Fruit fly (Drosophila melanogaster): ENCODE measurements around the gene Nelf-A.

Nelf-A gene

dm6 chr3R:21218733-21219165 lies 4.8 kb upstream of the Nelf-A start, which contains the start of the genes Smyd5 and Oga (continued):
- TF ChIP-seq Bgb (GFP tag; IDR thresholded peaks at IDR 0.05; ENCODE audit: partially characterized antibody) (peak; percentile 97), Hr78 (GFP tag; optimal IDR thresholded peaks at IDR 0.05) (no peak), dpn (GFP tag; optimal IDR thresholded peaks at IDR 0.05) (peak; percentile 17 to 43), Rfx (GFP tag; IDR thresholded peaks at IDR 0.05) (0 out of 2 replicates have a peak, but pooled peaks have one; percentile 24), Mad (GFP tag; optimal IDR thresholded peaks at IDR 0.05) (peak; percentile 29), CG13296 (GFP tag; optimal IDR thresholded peaks at IDR 0.05) (peak; percentile 10), CG12769 (tag; optimal IDR thresholded peaks at IDR 0.05) (no peak), HmgD (GFP tag; optimal IDR thresholded peaks at IDR 0.05) (peak; percentile 17), CG1024 (GFP tag; IDR thresholded peaks at IDR 0.05) (peak; percentile 4; the same call in 1 of the 2 replicates), CG8388 (GFP tag; optimal IDR thresholded peaks at IDR 0.05) (no peak), NFAT (GFP tag; IDR thresholded peaks at IDR 0.05) (peak; percentile 32; the same call in 1 of the 2 replicates), H2.0 (GFP tag; IDR thresholded peaks at IDR 0.05) (0 out of 2 replicates have a peak, but pooled peaks have one; percentile 40), CG34422 (GFP tag; IDR thresholded peaks at IDR 0.05) (0 out of 3 replicates have a peak, but pooled peaks have one; percentile 45), corto (GFP tag; optimal IDR thresholded peaks at IDR 0.05) (no peak), zfh2 (GFP tag; optimal IDR thresholded peaks at IDR 0.05) (peak; percentile 60), chif (GFP tag; optimal IDR thresholded peaks at IDR 0.05) (no peak), Dbx (GFP tag; IDR thresholded peaks at IDR 0.05) (0 out of 3 replicates have a peak, but pooled peaks have one; percentile 7), CG18599 (GFP tag; optimal IDR thresholded peaks at IDR 0.05) (no peak)

dm6 chr3R:21224230-21224629 lies 726 bp downstream of the Nelf-A start:
- TF ChIP-seq CG6272 (GFP tag; IDR thresholded peaks at IDR 0.05) (no peak), prd (optimal IDR thresholded peaks at IDR 0.05) (no peak), prd (GFP tag; IDR thresholded peaks at IDR 0.05) (peak; percentile 40; the same call in 1 of the 3 replicates), HLH3B (GFP tag; IDR thresholded peaks at IDR 0.05) (0 out of 2 replicates have a peak, but pooled peaks have one; percentile 36), ara (GFP tag; IDR thresholded peaks at IDR 0.05) (no peak), phol (tag; optimal IDR thresholded peaks at IDR 0.05) (no peak), Awh (GFP tag; IDR thresholded peaks at IDR 0.05) (0 out of 2 replicates have a peak, but pooled peaks have one; percentile 7), Stat92E (GFP tag; optimal IDR thresholded peaks at IDR 0.05) (no peak), trh (GFP tag; optimal IDR thresholded peaks at IDR 0.05) (no peak), hbn (GFP tag; IDR thresholded peaks at IDR 0.05; ENCODE audit: partially characterized antibody) (no peak), tgo (GFP tag; IDR thresholded peaks at IDR 0.05) (peak; percentile 24; the same call in 1 of the 3 replicates), nerfin-1 (tag; optimal IDR thresholded peaks at IDR 0.05) (peak; percentile 65), CG4282 (GFP tag; optimal IDR thresholded peaks at IDR 0.05) (no peak), jing (GFP tag; optimal IDR thresholded peaks at IDR 0.05) (no peak), cg (GFP tag; optimal IDR thresholded peaks at IDR 0.05) (peak; percentile 87), Dp (GFP tag; optimal IDR thresholded peaks at IDR 0.05) (peak; percentile 60), CG34422 (GFP tag; IDR thresholded peaks at IDR 0.05) (peak; percentile 18; the same call in 1 of the 3 replicates), al (GFP tag; IDR thresholded peaks at IDR 0.05) (no peak), lov (optimal IDR thresholded peaks at IDR 0.05) (no peak), lov (GFP tag; IDR thresholded peaks at IDR 0.05) (no peak), CG3065 (GFP tag; optimal IDR thresholded peaks at IDR 0.05) (no peak), sens (GFP tag) (peak; percentile 38), chif (GFP tag; optimal IDR thresholded peaks at IDR 0.05) (no peak), seq (GFP tag; IDR thresholded peaks at IDR 0.05) (no peak), Side (GFP tag; optimal IDR thresholded peaks at IDR 0.05) (no peak), B-H1 (GFP tag; IDR thresholded peaks at IDR 0.05) (peak; percentile 48; the same call in 2 of the 3 replicates), CG11504 (tag; optimal IDR thresholded peaks at IDR 0.05) (no peak), CG15514 (GFP tag; optimal IDR thresholded peaks at IDR 0.05) (peak; percentile 0), Fer1 (GFP tag; optimal IDR thresholded peaks at IDR 0.05) (no peak), CG12391 (tag; optimal IDR thresholded peaks at IDR 0.05) (peak; percentile 25), Trl (optimal IDR thresholded peaks at IDR 0.05) (peak; percentile 59 to 71), Trl (GFP tag; optimal IDR thresholded peaks at IDR 0.05) (no peak), CG5953 (GFP tag; IDR thresholded peaks at IDR 0.05) (no peak), cwo (GFP tag; optimal IDR thresholded peaks at IDR 0.05) (peak; percentile 7)
